Fruit fly (Drosophila melanogaster): ENCODE results near the gene beta4GalT7.

- TF ChIP-seq CG8478 (optimal IDR thresholded peaks at IDR 0.05) (no peak), CTCF (optimal IDR thresholded peaks at IDR 0.05) (no peak)
Observed at dm6 chr3R:25009745-25010446, 13.2 kb upstream of the beta4GalT7 start.

All from S2 (cell line).